Fruit fly (Drosophila melanogaster): ENCODE measurements around the gene CG13833.

DNA sequence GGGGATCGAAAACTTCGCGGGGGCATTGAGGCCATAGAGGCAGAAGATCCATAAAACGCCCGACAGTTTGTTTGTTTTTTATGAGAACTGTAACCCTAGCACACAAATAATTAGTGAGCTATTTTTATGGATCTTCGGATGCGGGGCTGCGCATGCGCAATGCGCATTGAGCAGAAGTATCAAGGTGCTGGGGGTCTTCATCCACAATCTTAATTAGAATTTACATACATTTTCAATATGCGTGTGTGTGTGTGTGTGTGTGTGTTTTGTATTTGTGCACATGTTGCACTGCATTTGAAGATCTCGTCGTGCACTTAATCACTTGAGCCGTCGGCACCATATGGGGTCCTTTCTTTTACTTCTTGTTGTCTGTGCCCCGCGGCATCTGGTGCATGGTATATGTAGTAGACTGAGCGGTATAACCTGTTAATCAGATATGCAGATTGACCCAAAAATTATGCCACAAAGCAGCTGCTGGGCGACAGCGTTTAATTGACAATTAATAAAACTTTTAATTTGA lies 7.4 kb upstream of the CG13833 start:
- no peak for TF ChIP-seq OdsH (GFP tag; optimal IDR thresholded peaks at IDR 0.05)
- no peak for TF ChIP-seq dsf (GFP tag; optimal IDR thresholded peaks at IDR 0.05; ENCODE audit: borderline replicate concordance)
- TF ChIP-seq CrebA (GFP tag; optimal IDR thresholded peaks at IDR 0.05; ENCODE audit: borderline replicate concordance), result no peak
- no peak for TF ChIP-seq N (GFP tag; optimal IDR thresholded peaks at IDR 0.05)
- no peak for TF ChIP-seq dl (GFP tag; optimal IDR thresholded peaks at IDR 0.05; ENCODE audit: insufficient read depth in 1 of 2, partially characterized antibody in 2 of 2)
- no peak for TF ChIP-seq Abd-B (GFP tag; optimal IDR thresholded peaks at IDR 0.05)
- TF ChIP-seq GATAd (GFP tag; optimal IDR thresholded peaks at IDR 0.05), result no peak
- no peak for TF ChIP-seq Jra (GFP tag; optimal IDR thresholded peaks at IDR 0.05)
- no peak for TF ChIP-seq Vsx2 (GFP tag; optimal IDR thresholded peaks at IDR 0.05; ENCODE audit: partially characterized antibody)
- TF ChIP-seq sv (GFP tag; optimal IDR thresholded peaks at IDR 0.05), result no peak
- no peak for TF ChIP-seq lola (GFP tag; optimal IDR thresholded peaks at IDR 0.05)
- no peak for TF ChIP-seq Hnf4 (GFP tag; optimal IDR thresholded peaks at IDR 0.05)
